Worm (Caenorhabditis elegans): ENCODE measurements around the gene ttr-53.

DNA sequence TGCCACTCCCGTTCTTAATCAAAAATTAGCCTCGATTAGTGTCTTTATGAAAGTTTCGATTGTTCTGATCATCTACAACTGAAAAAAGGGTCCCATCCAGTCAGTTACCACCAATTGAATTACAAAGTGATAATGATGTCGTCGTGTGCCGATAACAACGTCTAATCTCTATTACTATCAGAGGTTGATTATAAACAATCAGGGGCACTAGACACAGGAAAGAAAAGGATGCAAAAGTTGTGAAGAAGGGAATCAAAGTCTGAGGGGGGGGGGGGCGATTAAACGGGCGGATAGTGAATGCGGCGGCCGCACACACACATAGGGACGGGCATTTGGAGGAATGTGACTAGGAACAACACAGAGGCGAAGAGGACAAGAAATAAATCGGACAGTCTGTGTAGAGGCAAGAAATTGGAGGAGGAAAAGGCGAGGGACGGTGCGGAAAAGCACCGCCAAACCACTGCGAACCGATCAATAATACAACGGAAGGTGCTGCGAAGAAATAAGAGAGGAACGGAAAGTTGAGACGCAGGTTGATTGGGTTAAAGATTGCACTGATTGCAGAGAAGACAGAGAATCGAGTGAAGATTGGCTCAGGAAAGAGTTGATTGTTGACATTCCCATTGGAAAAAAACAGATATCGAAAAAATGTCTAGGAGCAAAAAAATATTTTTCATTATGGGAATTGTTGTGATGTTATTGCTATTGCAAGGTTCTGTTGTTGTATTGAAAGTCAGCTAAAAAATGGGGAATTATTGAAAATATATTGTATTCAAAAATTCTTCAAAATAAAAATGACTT is 17.3 kb downstream of the ttr-53 start:
- TF ChIP-seq flt-1 (GFP tag; IDR thresholded peaks at IDR 0.05) (no peak), cog-1 (tag; optimal IDR thresholded peaks at IDR 0.05) (peak; percentile 2), ref-1 (GFP tag; conservative IDR thresholded peaks at IDR 0.05) (no peak), tab-1 (GFP tag; IDR thresholded peaks at IDR 0.05) (0 out of 2 replicates have a peak, but pooled peaks have one; percentile 45)

All from whole organism, midembryonic.